Fruit fly (Drosophila melanogaster): Measurements from ENCODE around the gene sov.
A peak's percentile ranks its signal among the peaks of the same experiment; 100 is the strongest.

sov gene

dm6 chrX:6719259-6719658 is 36.9 kb upstream of the sov start (continued):
- TF ChIP-seq sc (optimal IDR thresholded peaks at IDR 0.05) (no peak), sc (GFP tag; optimal IDR thresholded peaks at IDR 0.05) (no peak), run (tag; optimal IDR thresholded peaks at IDR 0.05) (no peak), tgo (GFP tag; IDR thresholded peaks at IDR 0.05) (no peak), cas (GFP tag; IDR thresholded peaks at IDR 0.05) (no peak), CG7271 (tag; optimal IDR thresholded peaks at IDR 0.05) (no peak), CG10147 (GFP tag; optimal IDR thresholded peaks at IDR 0.05) (no peak), row (GFP tag; IDR thresholded peaks at IDR 0.05) (peak; percentile 28; the same call in 1 of the 3 replicates), fru (optimal IDR thresholded peaks at IDR 0.05) (no peak), CG10979 (tag; optimal IDR thresholded peaks at IDR 0.05) (peak; percentile 5), nmo (GFP tag; optimal IDR thresholded peaks at IDR 0.05) (no peak), Ets65A (GFP tag) (no peak), Sry-δ (GFP tag; optimal IDR thresholded peaks at IDR 0.05) (no peak), sim (GFP tag; IDR thresholded peaks at IDR 0.05) (0 out of 2 replicates have a peak, but pooled peaks have one; percentile 29), Bteb2 (GFP tag; optimal IDR thresholded peaks at IDR 0.05) (no peak), jigr1 (GFP tag; IDR thresholded peaks at IDR 0.05) (no peak), wek (GFP tag; optimal IDR thresholded peaks at IDR 0.05) (no peak), Hr78 (GFP tag; optimal IDR thresholded peaks at IDR 0.05) (no peak), Deaf1 (tag; optimal IDR thresholded peaks at IDR 0.05) (no peak), CG16779 (GFP tag; IDR thresholded peaks at IDR 0.05) (no peak), stwl (tag; optimal IDR thresholded peaks at IDR 0.05) (no peak), CG9215 (GFP tag; IDR thresholded peaks at IDR 0.05) (no peak), Abd-B (GFP tag; optimal IDR thresholded peaks at IDR 0.05) (peak; percentile 12), CG13424 (tag; optimal IDR thresholded peaks at IDR 0.05) (no peak), Elba2 (GFP tag; optimal IDR thresholded peaks at IDR 0.05) (no peak), CG1792 (GFP tag; optimal IDR thresholded peaks at IDR 0.05) (no peak), Awh (GFP tag; IDR thresholded peaks at IDR 0.05) (no peak), CG13775 (GFP tag; optimal IDR thresholded peaks at IDR 0.05) (no peak), CG14441 (GFP tag; IDR thresholded peaks at IDR 0.05) (peak; percentile 48; the same call in 1 of the 2 replicates), Ravus (GFP tag; IDR thresholded peaks at IDR 0.05) (no peak; the same call in 1 of the 2 replicates), ara (GFP tag; IDR thresholded peaks at IDR 0.05) (no peak), da (GFP tag; optimal IDR thresholded peaks at IDR 0.05) (no peak), D19B (GFP tag; optimal IDR thresholded peaks at IDR 0.05) (no peak), CG31224 (GFP tag; IDR thresholded peaks at IDR 0.05) (no peak), CG13894 (tag; optimal IDR thresholded peaks at IDR 0.05) (no peak), gt (GFP tag; IDR thresholded peaks at IDR 0.05) (no peak), CG4282 (GFP tag; optimal IDR thresholded peaks at IDR 0.05) (no peak), Nf-YC (tag; optimal IDR thresholded peaks at IDR 0.05) (no peak), danr (GFP tag; IDR thresholded peaks at IDR 0.05) (no peak), CG15269 (tag; optimal IDR thresholded peaks at IDR 0.05) (peak; percentile 17), Dek (tag; optimal IDR thresholded peaks at IDR 0.05) (peak; percentile 20), twi (tag; optimal IDR thresholded peaks at IDR 0.05) (no peak), CG15011 (GFP tag; optimal IDR thresholded peaks at IDR 0.05) (no peak), Oaz (GFP tag; IDR thresholded peaks at IDR 0.05) (no peak), ase (GFP tag; IDR thresholded peaks at IDR 0.05) (no peak), CG8388 (GFP tag; optimal IDR thresholded peaks at IDR 0.05) (peak; percentile 5)
